Fruit fly (Drosophila melanogaster) whole organism, embryonic: ENCODE results near the gene Lgr3.

Experiments used
- B-H2 ChIP-seq: fragments of 200-800 bp; sonication (Bioruptor generic); optimal IDR thresholded peaks from 2 replicates; lab custom pipeline; 2018; ENCODE audit warnings: missing biosample characterization, mild to moderate bottlenecking, missing genetic modification characterization
- BtbVII ChIP-seq: fragments of 200-800 bp; sonication (Bioruptor generic); optimal IDR thresholded peaks from 3 replicates; lab custom pipeline; 2017; ENCODE audit warnings: missing biosample characterization, mild to moderate bottlenecking, missing genetic modification characterization
- CG12299 ChIP-seq: fragments of 200-800 bp; sonication (Bioruptor generic); optimal IDR thresholded peaks from 2 replicates; lab custom pipeline; 2018; ENCODE audit warnings: missing biosample characterization, mild to moderate bottlenecking, missing genetic modification characterization
- CG13287 ChIP-seq: fragments of 200-800 bp; sonication (Bioruptor generic); IDR thresholded peaks from 2 replicates; pipeline ENCODE4 v1.3.6; 2022; ENCODE audit warnings: missing biosample characterization, missing genetic modification characterization; ENCODE audit not compliant: partially characterized antibody
- CG14050 ChIP-seq: fragments of 200-800 bp; sonication (Bioruptor generic); IDR thresholded peaks from 3 replicates; pipeline ENCODE4 v1.3.6; 2022; ENCODE audit warnings: missing biosample characterization, missing genetic modification characterization
- CG15601 ChIP-seq: fragments of 200-800 bp; sonication (Bioruptor generic); optimal IDR thresholded peaks from 3 replicates; lab custom pipeline; 2019; ENCODE audit warnings: missing biosample characterization, mild to moderate bottlenecking, missing genetic modification characterization, moderate library complexity
- CG18262 ChIP-seq: fragments of 200-800 bp; optimal IDR thresholded peaks from 3 replicates; lab custom pipeline; 2019; ENCODE audit warnings: missing biosample characterization, mild to moderate bottlenecking, missing genetic modification characterization, moderate library complexity
- CG18764 ChIP-seq: fragments of 200-800 bp; sonication (Bioruptor generic); optimal IDR thresholded peaks from 3 replicates; lab custom pipeline; 2016; ENCODE audit warnings: missing biosample characterization, missing genetic modification characterization
- CG2116 ChIP-seq: fragments of 200-800 bp; sonication (Bioruptor generic); optimal IDR thresholded peaks from 3 replicates; lab custom pipeline; 2018; ENCODE audit warnings: missing biosample characterization, mild to moderate bottlenecking, missing genetic modification characterization
- CG2120 ChIP-seq: fragments of 200-800 bp; sonication (Bioruptor generic); optimal IDR thresholded peaks from 3 replicates; lab custom pipeline; 2016; ENCODE audit warnings: missing biosample characterization, missing genetic modification characterization
- CG33213 ChIP-seq: fragments of 200-800 bp; sonication (Bioruptor generic); optimal IDR thresholded peaks from 3 replicates; lab custom pipeline; 2016; ENCODE audit warnings: missing biosample characterization, missing genetic modification characterization
- CG34422 ChIP-seq: fragments of 200-800 bp; sonication (Bioruptor generic); IDR thresholded peaks from 3 replicates; pipeline ENCODE4 v1.3.6; 2022; ENCODE audit warnings: missing biosample characterization, missing genetic modification characterization
- CG3838 ChIP-seq: fragments of 200-800 bp; sonication (Bioruptor generic); optimal IDR thresholded peaks from 3 replicates; lab custom pipeline; 2016; ENCODE audit warnings: missing biosample characterization, missing genetic modification characterization
- CG4328 ChIP-seq: fragments of 200-800 bp; sonication (Bioruptor generic); optimal IDR thresholded peaks from 3 replicates; lab custom pipeline; 2017; ENCODE audit warnings: missing biosample characterization, missing genetic modification reagents, missing genetic modification characterization
- CG4404 ChIP-seq: fragments of 200-800 bp; sonication (Bioruptor generic); IDR thresholded peaks from 2 replicates; pipeline ENCODE4 v1.3.6; 2022; ENCODE audit warnings: missing biosample characterization, missing genetic modification characterization
- CG4730 ChIP-seq: fragments of 200-800 bp; sonication (Bioruptor generic); IDR thresholded peaks from 2 replicates; pipeline ENCODE4 v1.3.6; 2022; ENCODE audit warnings: missing biosample characterization, missing genetic modification characterization
- CG6175 ChIP-seq: fragments of 200-800 bp; sonication (Bioruptor generic); IDR thresholded peaks from 3 replicates; pipeline ENCODE4 v1.3.6; 2022; ENCODE audit warnings: missing biosample characterization, missing genetic modification characterization
- CG6813 ChIP-seq: fragments of 200-800 bp; sonication (Bioruptor generic); optimal IDR thresholded peaks from 2 replicates; lab custom pipeline; 2017; ENCODE audit warnings: missing biosample characterization, missing genetic modification characterization, mild to moderate bottlenecking, moderate library complexity, missing genetic modification reagents
- CG9437 ChIP-seq: fragments of 200-800 bp; sonication (Bioruptor generic); optimal IDR thresholded peaks from 2 replicates; lab custom pipeline; 2018; ENCODE audit warnings: missing biosample characterization, mild to moderate bottlenecking, missing genetic modification characterization
- CG9876 ChIP-seq: fragments of 200-800 bp; sonication (Bioruptor generic); optimal IDR thresholded peaks from 2 replicates; lab custom pipeline; 2016; ENCODE audit warnings: missing biosample characterization, missing genetic modification characterization
- CTCF ChIP-seq: fragments of 200-800 bp; sonication (Bioruptor generic); optimal IDR thresholded peaks from 2 replicates; lab custom pipeline; 2017; ENCODE audit warnings: missing biosample characterization, mild to moderate bottlenecking, missing genetic modification characterization, moderate library complexity
- Chrac-16 ChIP-seq: fragments of 200-800 bp; sonication (Bioruptor generic); optimal IDR thresholded peaks from 3 replicates; lab custom pipeline; 2016; ENCODE audit warnings: missing biosample characterization, missing genetic modification characterization
- CkIIα-i1 ChIP-seq: fragments of 200-800 bp; sonication (Bioruptor generic); IDR thresholded peaks from 2 replicates; pipeline ENCODE4 v1.3.6; 2022; ENCODE audit warnings: missing biosample characterization, missing genetic modification characterization
- Dll ChIP-seq: fragments of 200-800 bp; sonication (Bioruptor generic); IDR thresholded peaks from 4 replicates; pipeline ENCODE4 v1.3.6; 2022; ENCODE audit warnings: missing biosample characterization, missing genetic modification characterization; ENCODE audit not compliant: partially characterized antibody
- Fer3 ChIP-seq: fragments of 200-800 bp; sonication (Bioruptor generic); optimal IDR thresholded peaks from 2 replicates; lab custom pipeline; 2018; ENCODE audit warnings: missing biosample characterization, mild to moderate bottlenecking, missing genetic modification characterization, moderate library complexity
- HHEX ChIP-seq: fragments of 200-800 bp; sonication (Bioruptor generic); optimal IDR thresholded peaks from 3 replicates; lab custom pipeline; 2017; ENCODE audit warnings: missing biosample characterization, mild to moderate bottlenecking, missing genetic modification characterization, missing genetic modification reagents
- Hr3 ChIP-seq: fragments of 200-800 bp; sonication (Bioruptor generic); optimal IDR thresholded peaks from 3 replicates; lab custom pipeline; 2016; ENCODE audit warnings: missing biosample characterization, missing genetic modification characterization
- Meics ChIP-seq: fragments of 200-800 bp; sonication (Bioruptor generic); optimal IDR thresholded peaks from 2 replicates; lab custom pipeline; 2017; ENCODE audit warnings: missing biosample characterization, mild to moderate bottlenecking, missing genetic modification characterization
- NC2α ChIP-seq: fragments of 200-800 bp; sonication (Bioruptor generic); optimal IDR thresholded peaks from 2 replicates; lab custom pipeline; 2016; ENCODE audit warnings: missing biosample characterization, missing genetic modification characterization
- NC2β ChIP-seq: fragments of 200-800 bp; sonication (Bioruptor generic); optimal IDR thresholded peaks from 2 replicates; lab custom pipeline; 2016; ENCODE audit warnings: missing biosample characterization, missing genetic modification characterization
- Nf-YC ChIP-seq: fragments of 200-800 bp; optimal IDR thresholded peaks from 3 replicates; lab custom pipeline; 2019; ENCODE audit warnings: missing biosample characterization, mild to moderate bottlenecking, missing genetic modification characterization, moderate library complexity
- Six4 ChIP-seq: fragments of 200-800 bp; sonication (Bioruptor generic); optimal IDR thresholded peaks from 2 replicates; lab custom pipeline; 2016; ENCODE audit warnings: missing biosample characterization, missing genetic modification characterization
- bsh ChIP-seq, 2 experiments: fragments of 200-800 bp; sonication (Bioruptor generic); optimal IDR thresholded peaks; 2 replicates each; lab custom pipeline; 2017 to 2018; ENCODE audit warnings: mild to moderate bottlenecking in 2 of 2, missing biosample characterization in 2 of 2, missing genetic modification characterization in 2 of 2, moderate library complexity in 1 of 2
- cas ChIP-seq: fragments of 200-800 bp; sonication (Bioruptor generic); IDR thresholded peaks from 2 replicates; pipeline ENCODE4 v1.3.6; 2022; ENCODE audit warnings: missing biosample characterization, missing genetic modification characterization
- chif ChIP-seq, 2 experiments: fragments of 200-800 bp; sonication (Bioruptor generic); optimal IDR thresholded peaks; 3 replicates each; lab custom pipeline; 2016; ENCODE audit warnings: missing biosample characterization in 2 of 2, missing genetic modification characterization in 2 of 2
- dm ChIP-seq: fragments of 200-800 bp; sonication (Bioruptor generic); optimal IDR thresholded peaks from 3 replicates; lab custom pipeline; 2016; ENCODE audit warnings: missing biosample characterization, missing genetic modification characterization
- ems ChIP-seq: fragments of 200-800 bp; sonication (Bioruptor generic); optimal IDR thresholded peaks from 3 replicates; lab custom pipeline; 2016; ENCODE audit warnings: missing biosample characterization, missing genetic modification characterization
- gfzf ChIP-seq: fragments of 200-800 bp; sonication (Bioruptor generic); optimal IDR thresholded peaks from 2 replicates; lab custom pipeline; 2016; ENCODE audit warnings: missing biosample characterization, mild to moderate bottlenecking, missing genetic modification characterization, moderate library complexity
- grn ChIP-seq: fragments of 200-800 bp; sonication (Bioruptor generic); optimal IDR thresholded peaks from 3 replicates; lab custom pipeline; 2017; ENCODE audit warnings: missing biosample characterization, missing genetic modification characterization
- lbe ChIP-seq: fragments of 200-800 bp; sonication (Bioruptor generic); optimal IDR thresholded peaks from 2 replicates; lab custom pipeline; 2016; ENCODE audit warnings: missing biosample characterization, mild to moderate bottlenecking, missing genetic modification characterization
- luna ChIP-seq: fragments of 200-800 bp; sonication (Bioruptor generic); optimal IDR thresholded peaks from 2 replicates; lab custom pipeline; 2016; ENCODE audit warnings: missing biosample characterization, missing genetic modification characterization
- maf-S ChIP-seq: fragments of 200-800 bp; sonication (Bioruptor generic); optimal IDR thresholded peaks from 2 replicates; lab custom pipeline; 2016; ENCODE audit warnings: missing biosample characterization, missing genetic modification characterization
- mirr ChIP-seq: fragments of 200-800 bp; sonication (Bioruptor generic); optimal IDR thresholded peaks from 3 replicates; lab custom pipeline; 2018; ENCODE audit warnings: missing biosample characterization, mild to moderate bottlenecking, missing genetic modification characterization
- nerfin-2 ChIP-seq: fragments of 200-800 bp; sonication (Bioruptor generic); IDR thresholded peaks from 2 replicates; pipeline ENCODE4 v1.3.6; 2022; ENCODE audit warnings: missing biosample characterization, missing genetic modification characterization; ENCODE audit not compliant: partially characterized antibody
- nom ChIP-seq: fragments of 200-800 bp; sonication (Bioruptor generic); optimal IDR thresholded peaks from 2 replicates; lab custom pipeline; 2017; ENCODE audit warnings: missing biosample characterization, missing genetic modification characterization, mild to moderate bottlenecking, moderate library complexity, missing genetic modification reagents
- odd ChIP-seq: fragments of 200-800 bp; sonication (Bioruptor generic); optimal IDR thresholded peaks from 2 replicates; lab custom pipeline; 2017; ENCODE audit warnings: missing biosample characterization, mild to moderate bottlenecking, missing genetic modification characterization
- prd ChIP-seq, 3 experiments: fragments of >200 bp in 2 of 3; fragments of 200-800 bp in 1 of 3; sonication (Bioruptor generic) in 1 of 3; optimal IDR thresholded peaks in 2 of 3; IDR thresholded peaks in 1 of 3; 2 replicates in 2 of 3; 3 replicates in 1 of 3; pipeline versions ENCODE4 v1.3.6 to Lab custom; 2017 to 2022; ENCODE audit warnings: missing biosample characterization in 1 of 3, missing genetic modification characterization in 1 of 3
- salm ChIP-seq: fragments of 200-800 bp; sonication (Bioruptor generic); optimal IDR thresholded peaks from 2 replicates; lab custom pipeline; 2018; ENCODE audit warnings: missing biosample characterization, mild to moderate bottlenecking, missing genetic modification characterization
- sens-2 ChIP-seq: fragments of 200-800 bp; sonication (Bioruptor generic); IDR thresholded peaks from 2 replicates; pipeline ENCODE4 v1.3.6; 2022; ENCODE audit warnings: missing biosample characterization, missing genetic modification characterization
- sug ChIP-seq: fragments of 200-800 bp; optimal IDR thresholded peaks from 2 replicates; lab custom pipeline; 2019; ENCODE audit warnings: missing biosample characterization, mild to moderate bottlenecking, missing genetic modification characterization, moderate library complexity
- tll ChIP-seq, 2 experiments: fragments of 200-800 bp in 1 of 2; fragments of >200 bp in 1 of 2; sonication (Bioruptor generic) in 1 of 2; optimal IDR thresholded peaks; 2 replicates each; lab custom pipeline; 2017 to 2019; ENCODE audit warnings: missing biosample characterization in 2 of 2, missing genetic modification characterization in 2 of 2, mild to moderate bottlenecking in 1 of 2, moderate library complexity in 1 of 2

The Lgr3 gene

dm6 chr3R:25640463-25640862 is 25.1 kb upstream of the Lgr3 start (continued):
- TF ChIP-seq CG2120 (peak; percentile 9), nom (GFP tag; lab: Kevin White, UChicago) (peak; percentile 80), CG18262 (tag; lab: Kevin White, UChicago) (peak; percentile 73), Meics (GFP tag; lab: Kevin White, UChicago) (peak; percentile 36), CG4404 (GFP tag; lab: Robert Waterston, UW) (peak; percentile 75), CG6175 (GFP tag; lab: Robert Waterston, UW) (no peak), salm (tag; lab: Kevin White, UChicago) (no peak), sens-2 (GFP tag; lab: Robert Waterston, UW) (0 out of 2 replicates have a peak, but pooled peaks have one; percentile 32), CG14050 (peak; percentile 26; the same call in 2 of the 3 replicates), odd (no peak), luna (GFP tag; lab: Kevin White, UChicago) (no peak), Nf-YC (tag; lab: Kevin White, UChicago) (no peak), CG4328 (no peak), maf-S (GFP tag; lab: Kevin White, UChicago) (no peak), prd (optimal IDR thresholded peaks at IDR 0.05; lab: Kevin White, UChicago) (no peak), prd (GFP tag; IDR thresholded peaks at IDR 0.05; lab: Robert Waterston, UW) (peak; percentile 90), CG9437 (GFP tag; lab: Kevin White, UChicago) (no peak), CG13287 (GFP tag; lab: Robert Waterston, UW) (no peak), grn (no peak), CG15601 (tag; lab: Kevin White, UChicago) (no peak), Chrac-16 (GFP tag; lab: Kevin White, UChicago) (peak; percentile 41), mirr (GFP tag; lab: Kevin White, UChicago) (no peak), CG2116 (GFP tag; lab: Kevin White, UChicago) (no peak), NC2β (GFP tag; lab: Kevin White, UChicago) (peak; percentile 37), Fer3 (peak; percentile 52), CG12299 (tag; lab: Kevin White, UChicago) (no peak), B-H2 (no peak), bsh (GFP tag; optimal IDR thresholded peaks at IDR 0.05; lab: Kevin White, UChicago) (peak; percentile 21 to 64), CTCF (GFP tag; lab: Kevin White, UChicago) (no peak), ems (GFP tag; lab: Kevin White, UChicago) (no peak), CG4730 (no peak), CG3838 (GFP tag; lab: Kevin White, UChicago) (no peak), nerfin-2 (GFP tag; lab: Robert Waterston, UW) (no peak), CG33213 (peak; percentile 19), gfzf (GFP tag; lab: Kevin White, UChicago) (no peak), Six4 (GFP tag; lab: Kevin White, UChicago) (peak; percentile 48), CG6813 (GFP tag; lab: Kevin White, UChicago) (peak; percentile 45), HHEX (GFP tag; lab: Kevin White, UChicago) (no peak), CG18764 (GFP tag; lab: Kevin White, UChicago) (peak; percentile 6), Dll (GFP tag; lab: Robert Waterston, UW) (no peak), NC2α (GFP tag; lab: Kevin White, UChicago) (no peak), Hr3 (GFP tag; lab: Kevin White, UChicago) (peak; percentile 23), CG34422 (GFP tag; lab: Robert Waterston, UW) (no peak), CG9876 (GFP tag; lab: Kevin White, UChicago) (no peak), tll (GFP tag; optimal IDR thresholded peaks at IDR 0.05; lab: Kevin White, UChicago) (peak in 1 of 2 experiments; percentile 4), lbe (GFP tag; lab: Kevin White, UChicago) (peak; percentile 96), cas (GFP tag; lab: Robert Waterston, UW) (no peak), BtbVII (GFP tag; lab: Kevin White, UChicago) (peak; percentile 8), sug (tag; lab: Kevin White, UChicago) (no peak), dm (GFP tag; lab: Kevin White, UChicago) (no peak), CkIIα-i1 (GFP tag; lab: Robert Waterston, UW) (no peak), chif (GFP tag; optimal IDR thresholded peaks at IDR 0.05; lab: Kevin White, UChicago) (peak; percentile 27 to 54)
